Fruit fly (Drosophila melanogaster): ENCODE data around the gene Cip4.

- no peak for TF ChIP-seq h (optimal IDR thresholded peaks at IDR 0.05)
- TF ChIP-seq psq (optimal IDR thresholded peaks at IDR 0.05): no peak
- TF ChIP-seq Sin3A (optimal IDR thresholded peaks at IDR 0.05): no peak
- TF ChIP-seq ttk (optimal IDR thresholded peaks at IDR 0.05): no peak
- TF ChIP-seq insv (optimal IDR thresholded peaks at IDR 0.05): no peak
These were observed 46.2 kb upstream of the Cip4 start for dm6 chr3L:4409898-4410629.

All from Kc167 (cell line).